Fruit fly (Drosophila melanogaster): ENCODE measurements around the gene CG41284.
"Not testable (repeated sequence)": the region's sequence is repeated elsewhere in the genome, so short reads cannot be mapped to it uniquely, and the experiment has no call there.

Gene CG41284

DNA sequence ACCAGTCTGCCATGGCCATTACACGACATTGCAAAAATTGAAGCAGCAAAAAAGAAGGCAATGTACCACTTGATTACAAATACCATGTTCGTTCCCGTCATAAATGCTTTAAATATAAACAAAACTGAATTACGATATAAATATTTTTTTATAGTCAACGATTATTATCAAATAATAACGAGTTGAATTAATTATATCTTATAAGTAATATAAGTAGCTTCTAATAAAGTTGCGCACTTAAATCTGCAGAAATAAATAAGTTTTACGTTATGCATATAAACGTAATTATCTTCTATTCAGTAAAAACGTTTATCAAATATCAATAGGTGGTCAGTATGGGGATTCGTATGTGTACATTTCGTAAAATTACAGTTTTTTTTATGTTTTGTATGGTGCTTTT is at the start of gene CG41284:
TSS of gene CG41284 (minus strand) at position 101 of the 400 bp plus-strand sequence.
- TF ChIP-seq Sin3A, psq, insv (optimal IDR thresholded peaks at IDR 0.05): not testable (repeated sequence)

Measured in Kc167 (cell line).